Worm (Caenorhabditis elegans) whole organism, L1 larva: ENCODE data around the gene ZC21.8.

Experiments used
- ama-1 ChIP-seq: fragments of 150-350 bp; optimal IDR thresholded peaks from 2 replicates; lab custom pipeline; 2014
- dpl-1 ChIP-seq, 3 experiments: fragments of 150-350 bp in 2 of 3; sonication (generic microtip) in 1 of 3; optimal IDR thresholded peaks; 2 replicates each; lab custom pipeline; 2014 to 2017; ENCODE audit warnings: missing biosample characterization in 3 of 3, missing genetic modification characterization in 3 of 3, missing genetic modification reagents in 3 of 3
- efl-1 ChIP-seq, 4 experiments: fragments of 150-350 bp; optimal IDR thresholded peaks in 3 of 4; peaks in 1 of 4; 1 replicate in 1 of 4; 2 replicates in 3 of 4; lab custom pipeline; 2014; ENCODE audit warnings: missing biosample characterization in 2 of 4, missing genetic modification characterization in 2 of 4, missing genetic modification reagents in 2 of 4
- efl-3 ChIP-seq: fragments of 200-800 bp; sonication (Bioruptor generic); optimal IDR thresholded peaks from 2 replicates; lab custom pipeline; 2018; ENCODE audit warnings: mild to moderate bottlenecking, missing genetic modification characterization, missing compliant biosample characterization
- egl-27 ChIP-seq, 2 experiments: fragments of 150-350 bp in 1 of 2; sonication (generic microtip); optimal IDR thresholded peaks; 3 replicates each; lab custom pipeline; 2017 to 2018; ENCODE audit warnings: missing biosample characterization in 2 of 2, missing genetic modification characterization in 2 of 2, missing genetic modification reagents in 2 of 2
- elt-2 ChIP-seq: sonication (generic microtip); optimal IDR thresholded peaks from 2 replicates; lab custom pipeline; 2016; ENCODE audit warnings: missing genetic modification characterization, mild to moderate bottlenecking, inconsistent platforms, missing compliant biosample characterization, missing genetic modification reagents
- ets-5 ChIP-seq: fragments of 200-800 bp; sonication (Bioruptor generic); IDR thresholded peaks from 2 replicates; pipeline ENCODE4 v1.3.6; 2022; ENCODE audit warnings: missing genetic modification characterization, missing compliant biosample characterization
- grh-1 ChIP-seq: fragments of 200-800 bp; sonication (Bioruptor generic); IDR thresholded peaks from 2 replicates; pipeline ENCODE4 v1.3.6; 2022; ENCODE audit warnings: missing genetic modification reagents, missing genetic modification characterization, missing compliant biosample characterization
- hlh-4 ChIP-seq: sonication (generic microtip); optimal IDR thresholded peaks from 2 replicates; lab custom pipeline; 2016; ENCODE audit warnings: mild to moderate bottlenecking, missing genetic modification characterization, missing compliant biosample characterization
- isw-1 ChIP-seq: fragments of 200-800 bp; sonication (Bioruptor generic); IDR thresholded peaks from 2 replicates; pipeline ENCODE4 v1.3.6; 2022; ENCODE audit warnings: missing genetic modification characterization, missing compliant biosample characterization
- jun-1 ChIP-seq: fragments of 150-350 bp; optimal IDR thresholded peaks from 2 replicates; lab custom pipeline; 2014; ENCODE audit warnings: missing biosample characterization, missing genetic modification reagents, missing genetic modification characterization
- lin-13 ChIP-seq: fragments of 150-350 bp; optimal IDR thresholded peaks from 2 replicates; lab custom pipeline; 2014; ENCODE audit warnings: missing biosample characterization, missing genetic modification reagents, missing genetic modification characterization
- lin-14 ChIP-seq: fragments of 200-800 bp; sonication (Bioruptor generic); optimal IDR thresholded peaks from 2 replicates; lab custom pipeline; 2018; ENCODE audit warnings: mild to moderate bottlenecking, missing genetic modification characterization, moderate library complexity, missing compliant biosample characterization
- lin-15B ChIP-seq: fragments of 150-350 bp; sonication (generic microtip); optimal IDR thresholded peaks from 3 replicates; lab custom pipeline; 2014; ENCODE audit warnings: missing biosample characterization, missing genetic modification characterization
- mdl-1 ChIP-seq, 2 experiments: fragments of 150-350 bp; optimal IDR thresholded peaks; 2 replicates each; lab custom pipeline; 2014 to 2017; ENCODE audit warnings: missing biosample characterization in 2 of 2, missing genetic modification characterization in 2 of 2, inconsistent platforms in 1 of 2
- mef-2 ChIP-seq: fragments of 150-350 bp; optimal IDR thresholded peaks from 2 replicates; lab custom pipeline; 2014; ENCODE audit warnings: missing biosample characterization, missing genetic modification characterization
- nhr-19 ChIP-seq: fragments of 200-800 bp; sonication (Bioruptor generic); conservative IDR thresholded peaks from 2 replicates; pipeline ENCODE4 v1.3.6; 2022; ENCODE audit warnings: missing genetic modification characterization, missing compliant biosample characterization
- nhr-20 ChIP-seq: sonication (generic microtip); optimal IDR thresholded peaks from 2 replicates; lab custom pipeline; 2016; ENCODE audit warnings: mild to moderate bottlenecking, missing genetic modification characterization, missing compliant biosample characterization
- nhr-28 ChIP-seq: fragments of 150-350 bp; optimal IDR thresholded peaks from 2 replicates; lab custom pipeline; 2014; ENCODE audit warnings: missing biosample characterization, missing genetic modification characterization
- pqm-1 ChIP-seq: sonication (generic microtip); optimal IDR thresholded peaks from 3 replicates; lab custom pipeline; 2017; ENCODE audit warnings: missing biosample characterization, missing genetic modification characterization
- rnt-1 ChIP-seq: sonication (generic microtip); optimal IDR thresholded peaks from 2 replicates; lab custom pipeline; 2016; ENCODE audit warnings: mild to moderate bottlenecking, missing genetic modification characterization, moderate library complexity, missing compliant biosample characterization
- unc-130 ChIP-seq: fragments of 150-350 bp; optimal IDR thresholded peaks from 2 replicates; lab custom pipeline; 2017; ENCODE audit warnings: missing biosample characterization, missing genetic modification characterization, inconsistent platforms

The ZC21.8 gene

ce11 chrIII:8479322-8479864, 40.4 kb downstream of the ZC21.8 start:
- TF ChIP-seq pqm-1: peak; percentile 15
- TF ChIP-seq lin-13 (GFP tag; lab: Kevin White, UChicago): no peak
- peak; percentile 73 for TF ChIP-seq elt-2 (tag; lab: Kevin White, UChicago)
- no peak for TF ChIP-seq nhr-19 (GFP tag; lab: Robert Waterston, UW)
- no peak for TF ChIP-seq jun-1 (tag; lab: Kevin White, UChicago)

DNA sequence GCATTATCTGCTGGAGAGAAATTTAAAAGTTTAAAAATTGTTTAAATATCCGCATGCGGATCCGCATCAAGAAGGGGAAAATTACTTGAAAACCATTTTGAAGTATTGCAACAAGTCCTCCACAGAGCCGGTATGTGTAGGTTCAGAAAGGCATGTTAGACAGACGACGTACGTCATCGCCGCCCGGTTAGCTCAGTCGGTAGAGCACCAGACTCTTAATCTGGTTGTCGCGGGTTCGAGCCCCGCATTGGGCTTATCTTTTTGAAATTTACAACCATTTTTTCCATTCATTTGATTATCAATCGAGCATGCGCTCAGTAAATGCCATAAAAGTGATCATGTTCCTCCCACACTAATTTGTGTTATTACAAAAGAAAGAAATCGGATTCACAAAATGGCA, 46.5 kb downstream of the ZC21.8 start:
- TF ChIP-seq hlh-4 (no peak), egl-27 (tag; optimal IDR thresholded peaks at IDR 0.05; lab: Kevin White, UChicago) (no peak), nhr-28 (tag; lab: Kevin White, UChicago) (no peak), isw-1 (GFP tag; lab: Robert Waterston, UW) (no peak), efl-3 (GFP tag; lab: Kevin White, UChicago) (no peak), rnt-1 (no peak), ets-5 (GFP tag; lab: Robert Waterston, UW) (no peak), grh-1 (GFP tag; lab: Robert Waterston, UW) (no peak), lin-13 (GFP tag; lab: Kevin White, UChicago) (no peak), nhr-20 (no peak), lin-14 (GFP tag; lab: Kevin White, UChicago) (no peak), lin-15B (no peak), ama-1 (lab: Kevin White, UChicago) (no peak), mdl-1 (tag; optimal IDR thresholded peaks at IDR 0.05; lab: Kevin White, UChicago) (no peak), dpl-1 (GFP tag; optimal IDR thresholded peaks at IDR 0.05; lab: Kevin White, UChicago) (no peak), mef-2 (no peak), unc-130 (tag; lab: Kevin White, UChicago) (no peak), efl-1 (optimal IDR thresholded peaks at IDR 0.05; lab: Kevin White, UChicago) (no peak), efl-1 (GFP tag; optimal IDR thresholded peaks at IDR 0.05 in 1 of 2; lab: Kevin White, UChicago) (no peak)
